Worm (Caenorhabditis elegans) whole organism, early embryonic: ENCODE measurements around the gene ugt-55.

Experiments
- B0310.2 ChIP-seq: sonication (generic microtip); optimal IDR thresholded peaks from 2 replicates; lab custom pipeline; 2016; ENCODE audit warnings: mild to moderate bottlenecking, missing genetic modification characterization, missing compliant biosample characterization
- aly-1 ChIP-seq: sonication (generic microtip); optimal IDR thresholded peaks from 2 replicates; lab custom pipeline; 2016; ENCODE audit warnings: missing genetic modification characterization, missing compliant biosample characterization
- ama-1 ChIP-seq: fragments of 150-350 bp; optimal IDR thresholded peaks from 2 replicates; lab custom pipeline; 2014
- ceh-36 ChIP-seq: sonication (generic microtip); optimal IDR thresholded peaks from 2 replicates; lab custom pipeline; 2016; ENCODE audit warnings: missing genetic modification characterization, inconsistent platforms, missing compliant biosample characterization
- flt-1 ChIP-seq: fragments of 200-800 bp; sonication (Bioruptor generic); IDR thresholded peaks from 2 replicates; pipeline ENCODE4 v1.3.6; 2022; ENCODE audit warnings: missing genetic modification characterization, missing compliant biosample characterization
- hmg-4 ChIP-seq: fragments of 200-800 bp; sonication (Bioruptor generic); optimal IDR thresholded peaks from 2 replicates; lab custom pipeline; 2018; ENCODE audit warnings: mild to moderate bottlenecking, missing genetic modification characterization, missing compliant biosample characterization
- hnd-1 ChIP-seq: sonication (generic microtip); optimal IDR thresholded peaks from 2 replicates; lab custom pipeline; 2016; ENCODE audit warnings: missing genetic modification characterization, missing compliant biosample characterization
- scrt-1 ChIP-seq: fragments of 200-800 bp; sonication (Bioruptor generic); IDR thresholded peaks from 2 replicates; pipeline ENCODE4 v1.3.6; 2022; ENCODE audit warnings: missing genetic modification characterization, missing compliant biosample characterization
- sea-1 ChIP-seq: fragments of 200-800 bp; sonication (Bioruptor generic); conservative IDR thresholded peaks from 2 replicates; pipeline ENCODE4 v1.3.6; 2022; ENCODE audit warnings: missing genetic modification characterization, missing compliant biosample characterization
- tra-4 ChIP-seq: sonication (generic microtip); optimal IDR thresholded peaks from 2 replicates; lab custom pipeline; 2017; ENCODE audit warnings: missing genetic modification characterization, missing compliant biosample characterization

ce11 chrV:12235502-12235901 is 21.0 kb upstream of the ugt-55 start:
- TF ChIP-seq sea-1 (GFP tag; lab: Robert Waterston, UW) (no peak), aly-1 (tag; lab: Kevin White, UChicago) (no peak), hmg-4 (GFP tag; lab: Kevin White, UChicago) (no peak), tra-4 (tag; lab: Kevin White, UChicago) (no peak), ceh-36 (tag; lab: Kevin White, UChicago) (no peak), ama-1 (no peak), scrt-1 (no peak), hnd-1 (no peak), flt-1 (GFP tag; lab: Robert Waterston, UW) (no peak), B0310.2 (no peak)
